Worm (Caenorhabditis elegans): Measurements from ENCODE around the gene T01G5.8.
"Not testable (repeated sequence)": the region's sequence is repeated elsewhere in the genome, so short reads cannot be mapped to it uniquely, and the experiment has no call there.

Gene T01G5.8

DNA sequence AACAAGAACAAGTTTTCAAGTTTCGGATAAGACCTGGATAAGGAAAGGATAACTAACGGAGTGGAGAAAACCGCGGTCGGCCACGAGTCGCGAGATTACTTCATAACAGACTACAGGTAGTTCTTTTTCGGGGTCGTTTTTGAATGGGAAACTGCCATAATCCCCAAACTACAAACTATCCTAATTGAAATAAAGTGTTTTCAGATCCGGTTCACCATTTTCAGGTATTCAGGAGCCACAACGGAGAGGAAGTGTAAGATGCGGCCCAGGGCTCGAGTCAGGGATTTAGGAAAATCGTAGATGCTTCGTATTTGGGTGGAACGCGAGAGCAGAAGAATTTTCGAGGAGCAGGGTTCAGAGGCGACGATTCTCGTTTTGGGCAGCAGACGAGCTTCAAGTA, at the start of gene T01G5.8:
T01G5.8 (plus strand) TSS at position 301 of the 400 bp plus-strand sequence.
- not testable (repeated sequence) for TF ChIP-seq ztf-29 (GFP tag; IDR thresholded peaks at IDR 0.05); T22C8.4 (GFP tag; IDR thresholded peaks at IDR 0.05); med-1 (GFP tag; optimal IDR thresholded peaks at IDR 0.05; ENCODE audit: insufficient read depth)

- TF ChIP-seq ztf-23 (GFP tag; IDR thresholded peaks at IDR 0.05) (no peak), cog-1 (tag; optimal IDR thresholded peaks at IDR 0.05) (no peak), med-1 (GFP tag; optimal IDR thresholded peaks at IDR 0.05; ENCODE audit: insufficient read depth) (no peak), T22C8.4 (GFP tag; IDR thresholded peaks at IDR 0.05) (no peak), tab-1 (GFP tag; IDR thresholded peaks at IDR 0.05) (no peak), ref-1 (GFP tag; conservative IDR thresholded peaks at IDR 0.05) (no peak), flt-1 (GFP tag; IDR thresholded peaks at IDR 0.05) (no peak), ztf-29 (GFP tag; IDR thresholded peaks at IDR 0.05) (no peak), klf-2 (GFP tag; conservative IDR thresholded peaks at IDR 0.05) (no peak)
Measured at ce11 chrV:15067165-15067564, 48.9 kb upstream of the T01G5.8 start, which contains the start of gene C25D7.10. Gene C25D7.10 (plus strand): TSS chrV:15067465.

ce11 chrV:15068378-15068777, 47.7 kb upstream of the T01G5.8 start, which contains the start of gene dnj-3:
Gene dnj-3 (plus strand): TSS chrV:15068678.
- TF ChIP-seq flt-1 (GFP tag; IDR thresholded peaks at IDR 0.05) (no peak), med-1 (GFP tag; optimal IDR thresholded peaks at IDR 0.05; ENCODE audit: insufficient read depth) (no peak), ztf-23 (GFP tag; IDR thresholded peaks at IDR 0.05) (no peak), tab-1 (GFP tag; IDR thresholded peaks at IDR 0.05) (no peak), klf-2 (GFP tag; conservative IDR thresholded peaks at IDR 0.05) (no peak), cog-1 (tag; optimal IDR thresholded peaks at IDR 0.05) (no peak), ref-1 (GFP tag; conservative IDR thresholded peaks at IDR 0.05) (no peak), ztf-29 (GFP tag; IDR thresholded peaks at IDR 0.05) (no peak), T22C8.4 (GFP tag; IDR thresholded peaks at IDR 0.05) (no peak)

ce11 chrV:15069435-15069985, 46.6 kb upstream of the T01G5.8 start:
- TF ChIP-seq ztf-23 (GFP tag; IDR thresholded peaks at IDR 0.05) (no peak), tab-1 (GFP tag; IDR thresholded peaks at IDR 0.05) (no peak), klf-2 (GFP tag; conservative IDR thresholded peaks at IDR 0.05) (no peak), cog-1 (tag; optimal IDR thresholded peaks at IDR 0.05) (no peak), med-1 (GFP tag; optimal IDR thresholded peaks at IDR 0.05; ENCODE audit: insufficient read depth) (no peak), ztf-29 (GFP tag; IDR thresholded peaks at IDR 0.05) (no peak), ref-1 (GFP tag; conservative IDR thresholded peaks at IDR 0.05) (no peak), flt-1 (GFP tag; IDR thresholded peaks at IDR 0.05) (no peak), T22C8.4 (GFP tag; IDR thresholded peaks at IDR 0.05) (no peak)

- TF ChIP-seq tab-1 (GFP tag; IDR thresholded peaks at IDR 0.05): no peak
- peak; percentile 87 for TF ChIP-seq cog-1 (tag; optimal IDR thresholded peaks at IDR 0.05)
- TF ChIP-seq flt-1 (GFP tag; IDR thresholded peaks at IDR 0.05): 0 out of 2 replicates have a peak, but pooled peaks have one; percentile 11
- no peak for TF ChIP-seq ztf-29 (GFP tag; IDR thresholded peaks at IDR 0.05)
Measured at ce11 chrV:15071015-15071810, 44.9 kb upstream of the T01G5.8 start, which contains the start of gene unc-76. Gene unc-76 (plus strand): TSS chrV:15071760.

ce11 chrV:15072738-15073137, 43.3 kb upstream of the T01G5.8 start:
- TF ChIP-seq med-1 (GFP tag; optimal IDR thresholded peaks at IDR 0.05; ENCODE audit: insufficient read depth): no peak
- 0 out of 2 replicates have a peak, but pooled peaks have one; percentile 37 for TF ChIP-seq flt-1 (GFP tag; IDR thresholded peaks at IDR 0.05)
- no peak for TF ChIP-seq tab-1 (GFP tag; IDR thresholded peaks at IDR 0.05)
- no peak for TF ChIP-seq ref-1 (GFP tag; conservative IDR thresholded peaks at IDR 0.05)
- TF ChIP-seq T22C8.4 (GFP tag; IDR thresholded peaks at IDR 0.05): no peak
- TF ChIP-seq klf-2 (GFP tag; conservative IDR thresholded peaks at IDR 0.05): no peak
- peak; percentile 53; the same call in 1 of the 2 replicates for TF ChIP-seq ztf-23 (GFP tag; IDR thresholded peaks at IDR 0.05)

DNA sequence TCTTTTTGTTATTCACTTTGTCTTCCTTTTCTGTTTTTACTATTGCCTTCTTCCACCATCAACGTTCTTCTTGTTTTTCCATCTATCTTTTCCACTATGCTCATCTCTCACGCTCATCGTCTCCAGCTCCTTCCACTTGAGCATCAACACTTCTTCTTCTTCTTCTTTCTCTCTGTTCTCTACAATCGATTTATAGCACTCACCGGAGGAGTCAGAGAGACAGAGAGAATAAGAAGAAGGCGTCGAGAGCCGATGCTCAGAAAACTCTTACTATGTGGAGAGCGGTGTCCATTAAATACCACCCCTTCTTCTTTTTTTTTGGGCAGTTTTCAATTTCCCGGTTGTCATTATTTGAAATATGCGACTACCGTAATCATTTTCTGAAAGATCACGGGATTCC, 41.2 kb upstream of the T01G5.8 start:
- TF ChIP-seq ztf-23 (GFP tag; IDR thresholded peaks at IDR 0.05) (no peak), klf-2 (GFP tag; conservative IDR thresholded peaks at IDR 0.05) (no peak)

DNA sequence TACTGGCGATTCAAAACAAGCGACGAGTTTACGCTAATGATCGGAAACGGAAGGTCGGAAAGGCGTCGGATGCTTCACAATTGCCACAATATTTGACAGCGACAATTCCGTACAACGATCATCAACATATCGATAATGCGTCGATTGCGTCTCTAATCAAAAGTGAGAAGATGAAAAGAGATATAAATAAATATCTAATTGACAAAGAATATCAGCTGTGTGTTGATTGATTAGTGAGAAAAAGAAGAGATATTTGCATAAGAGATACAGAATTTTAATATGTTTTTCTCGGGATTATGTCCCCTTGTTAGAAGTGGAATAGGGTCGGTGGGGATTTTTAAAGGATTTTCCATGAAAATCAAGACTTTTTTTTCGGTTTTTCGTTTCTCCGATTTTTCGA, 37.5 kb upstream of the T01G5.8 start:
- TF ChIP-seq ztf-29 (GFP tag; IDR thresholded peaks at IDR 0.05): no peak
- no peak for TF ChIP-seq ref-1 (GFP tag; conservative IDR thresholded peaks at IDR 0.05)
- no peak for TF ChIP-seq T22C8.4 (GFP tag; IDR thresholded peaks at IDR 0.05)
- no peak for TF ChIP-seq tab-1 (GFP tag; IDR thresholded peaks at IDR 0.05)
- TF ChIP-seq med-1 (GFP tag; optimal IDR thresholded peaks at IDR 0.05; ENCODE audit: insufficient read depth): no peak
- TF ChIP-seq ztf-23 (GFP tag; IDR thresholded peaks at IDR 0.05): no peak
- TF ChIP-seq cog-1 (tag; optimal IDR thresholded peaks at IDR 0.05): no peak
- no peak for TF ChIP-seq flt-1 (GFP tag; IDR thresholded peaks at IDR 0.05)
- no peak for TF ChIP-seq klf-2 (GFP tag; conservative IDR thresholded peaks at IDR 0.05)

- 0 out of 2 replicates have a peak, but pooled peaks have one; percentile 10 for TF ChIP-seq flt-1 (GFP tag; IDR thresholded peaks at IDR 0.05)
- TF ChIP-seq ref-1 (GFP tag; conservative IDR thresholded peaks at IDR 0.05): no peak
Measured at ce11 chrV:15082291-15082690, 33.8 kb upstream of the T01G5.8 start, which contains the start of the genes C01G10.10 and C01G10.9. Gene C01G10.10 (minus strand): TSS chrV:15082441. Gene C01G10.9 (plus strand): TSS chrV:15082530.

DNA sequence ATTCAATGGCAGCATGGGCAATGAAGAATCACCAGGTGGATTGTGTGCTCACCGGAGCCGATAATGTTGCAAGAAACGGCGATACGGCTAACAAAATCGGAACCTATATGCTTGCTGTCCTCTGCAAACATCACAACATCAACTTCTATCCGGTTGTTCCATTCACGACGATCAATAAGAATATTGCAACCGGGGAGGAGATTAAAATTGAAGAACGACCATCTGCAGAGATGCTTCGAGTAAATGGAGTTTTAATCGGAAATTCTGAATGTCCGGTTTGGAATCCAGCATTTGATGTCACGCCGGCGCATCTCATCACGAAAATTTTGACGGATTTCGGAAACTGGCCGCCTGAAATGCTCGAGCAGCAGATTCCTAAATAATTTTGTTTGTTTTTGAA, 32.4 kb upstream of the T01G5.8 start:
- TF ChIP-seq cog-1 (tag; optimal IDR thresholded peaks at IDR 0.05) (no peak), ztf-29 (GFP tag; IDR thresholded peaks at IDR 0.05) (no peak), tab-1 (GFP tag; IDR thresholded peaks at IDR 0.05) (no peak), ztf-23 (GFP tag; IDR thresholded peaks at IDR 0.05) (no peak), T22C8.4 (GFP tag; IDR thresholded peaks at IDR 0.05) (no peak), flt-1 (GFP tag; IDR thresholded peaks at IDR 0.05) (no peak), ref-1 (GFP tag; conservative IDR thresholded peaks at IDR 0.05) (no peak), med-1 (GFP tag; optimal IDR thresholded peaks at IDR 0.05; ENCODE audit: insufficient read depth) (no peak), klf-2 (GFP tag; conservative IDR thresholded peaks at IDR 0.05) (no peak)
